Worm (Caenorhabditis elegans) whole organism, L4 larva: ENCODE data around the gene unc-2.
A peak's percentile ranks its signal among the peaks of the same experiment; 100 is the strongest.

Experiments used
- F26F4.8 ChIP-seq: fragments of 200-800 bp; sonication (Bioruptor generic); conservative IDR thresholded peaks from 2 replicates; pipeline ENCODE4 v1.3.6; 2022; ENCODE audit warnings: missing genetic modification characterization, missing compliant biosample characterization
- F37D6.2 ChIP-seq: sonication (generic microtip); optimal IDR thresholded peaks from 2 replicates; lab custom pipeline; 2016; ENCODE audit warnings: mild to moderate bottlenecking, missing genetic modification characterization, missing compliant biosample characterization
- F44E2.7 ChIP-seq: fragments of 200-800 bp; sonication (Bioruptor generic); IDR thresholded peaks from 2 replicates; pipeline ENCODE4 v2.1.2; 2022; ENCODE audit warnings: missing genetic modification characterization, missing compliant biosample characterization
- Y48G9A.11 ChIP-seq: fragments of 200-800 bp; sonication (Bioruptor generic); IDR thresholded peaks from 2 replicates; pipeline ENCODE4 v1.3.6; 2022; ENCODE audit warnings: missing genetic modification reagents, missing genetic modification characterization, missing compliant biosample characterization
- ZK337.2 ChIP-seq: fragments of 200-800 bp; sonication (Bioruptor generic); IDR thresholded peaks from 2 replicates; pipeline ENCODE4 v1.3.6; 2022; ENCODE audit warnings: missing genetic modification reagents, missing genetic modification characterization, missing compliant biosample characterization
- ZK546.5 ChIP-seq, 2 experiments: sonication (generic microtip); optimal IDR thresholded peaks; 2 replicates each; lab custom pipeline; 2017; ENCODE audit warnings: missing biosample characterization in 2 of 2, missing genetic modification characterization in 2 of 2
- arid-1 ChIP-seq: fragments of 200-800 bp; sonication (Bioruptor generic); conservative IDR thresholded peaks from 2 replicates; pipeline ENCODE4 v1.3.6; 2022; ENCODE audit warnings: missing genetic modification reagents, missing genetic modification characterization, missing compliant biosample characterization
- ceh-20 ChIP-seq: fragments of 200-800 bp; sonication (Bioruptor generic); IDR thresholded peaks from 2 replicates; pipeline ENCODE4 v1.3.6; 2022; ENCODE audit warnings: missing genetic modification reagents, missing genetic modification characterization, missing compliant biosample characterization
- ceh-44 ChIP-seq: fragments of 200-800 bp; sonication (Bioruptor generic); IDR thresholded peaks from 2 replicates; pipeline ENCODE4 v1.3.6; 2022; ENCODE audit warnings: missing genetic modification reagents, missing genetic modification characterization, missing compliant biosample characterization
- ceh-82 ChIP-seq: sonication (generic microtip); optimal IDR thresholded peaks from 2 replicates; lab custom pipeline; 2017; ENCODE audit warnings: missing biosample characterization, missing genetic modification characterization
- ces-1 ChIP-seq: fragments of 150-350 bp; sonication (generic microtip); optimal IDR thresholded peaks from 4 replicates; lab custom pipeline; 2014; ENCODE audit warnings: missing biosample characterization, missing genetic modification reagents, missing genetic modification characterization
- cey-2 ChIP-seq: sonication (generic microtip); optimal IDR thresholded peaks from 3 replicates; lab custom pipeline; 2017; ENCODE audit warnings: missing genetic modification characterization, mild to moderate bottlenecking, missing compliant biosample characterization, antibody characterized with exemption, borderline replicate concordance; ENCODE audit not compliant: insufficient read depth
- ctbp-1 ChIP-seq: fragments of 200-800 bp; sonication (Bioruptor generic); IDR thresholded peaks from 2 replicates; pipeline ENCODE4 v1.3.6; 2022; ENCODE audit warnings: missing genetic modification reagents, missing genetic modification characterization, missing compliant biosample characterization
- daf-12 ChIP-seq: fragments of 150-350 bp; optimal IDR thresholded peaks from 2 replicates; lab custom pipeline; 2014; ENCODE audit warnings: missing biosample characterization, missing genetic modification reagents, missing genetic modification characterization
- daf-19 ChIP-seq: fragments of 200-800 bp; sonication (Bioruptor generic); conservative IDR thresholded peaks from 2 replicates; pipeline ENCODE4 v1.3.6; 2022; ENCODE audit warnings: missing genetic modification characterization, missing compliant biosample characterization
- dmd-8 ChIP-seq: fragments of 200-800 bp; sonication (Bioruptor generic); IDR thresholded peaks from 2 replicates; pipeline ENCODE4 v1.3.6; 2022; ENCODE audit warnings: missing genetic modification characterization, missing compliant biosample characterization
- dpl-1 ChIP-seq: fragments of 150-350 bp; optimal IDR thresholded peaks from 2 replicates; lab custom pipeline; 2014; ENCODE audit warnings: missing biosample characterization, missing genetic modification reagents, missing genetic modification characterization
- fos-1 ChIP-seq: fragments of 150-350 bp; optimal IDR thresholded peaks from 2 replicates; lab custom pipeline; 2014; ENCODE audit warnings: missing biosample characterization, missing genetic modification characterization
- gei-8 ChIP-seq: fragments of 200-800 bp; sonication (Bioruptor generic); optimal IDR thresholded peaks from 2 replicates; lab custom pipeline; 2018; ENCODE audit warnings: mild to moderate bottlenecking, missing genetic modification characterization, missing compliant biosample characterization
- hif-1 ChIP-seq, 2 experiments: sonication (generic microtip); optimal IDR thresholded peaks; 2 replicates each; lab custom pipeline; 2016 to 2017; ENCODE audit warnings: missing compliant biosample characterization in 2 of 2, missing genetic modification characterization in 2 of 2, missing genetic modification reagents in 2 of 2, missing genotype in 2 of 2, mild to moderate bottlenecking in 1 of 2
- hlh-30 ChIP-seq: sonication (generic microtip); optimal IDR thresholded peaks from 2 replicates; lab custom pipeline; 2017; ENCODE audit warnings: antibody characterized with exemption, mild to moderate bottlenecking, missing genetic modification characterization, missing compliant biosample characterization; ENCODE audit not compliant: insufficient read depth
- hmg-1.1 ChIP-seq: fragments of 200-800 bp; sonication (Bioruptor generic); IDR thresholded peaks from 2 replicates; pipeline ENCODE4 v1.3.6; 2022; ENCODE audit warnings: missing genetic modification reagents, missing genetic modification characterization, missing compliant biosample characterization
- lin-1 ChIP-seq: fragments of 200-800 bp; sonication (Bioruptor generic); IDR thresholded peaks from 2 replicates; pipeline ENCODE4 v1.3.6; 2022; ENCODE audit warnings: missing genetic modification reagents, missing genetic modification characterization, missing compliant biosample characterization
- lin-15B ChIP-seq: fragments of 150-350 bp; sonication (generic microtip); optimal IDR thresholded peaks from 3 replicates; lab custom pipeline; 2014; ENCODE audit warnings: missing biosample characterization, missing genetic modification characterization
- lin-38 ChIP-seq: fragments of 200-800 bp; sonication (Bioruptor generic); IDR thresholded peaks from 2 replicates; pipeline ENCODE4 v1.3.6; 2022; ENCODE audit warnings: missing genetic modification reagents, missing genetic modification characterization, missing compliant biosample characterization
- lin-39 ChIP-seq: fragments of 150-350 bp; optimal IDR thresholded peaks from 2 replicates; lab custom pipeline; 2014; ENCODE audit warnings: missing biosample characterization, missing genetic modification reagents, missing genetic modification characterization
- lir-3 ChIP-seq: sonication (generic microtip); optimal IDR thresholded peaks from 2 replicates; lab custom pipeline; 2016; ENCODE audit warnings: mild to moderate bottlenecking, missing genetic modification characterization, missing compliant biosample characterization
- lsy-2 ChIP-seq, 2 experiments: fragments of 150-350 bp in 1 of 2; sonication (generic microtip) in 1 of 2; optimal IDR thresholded peaks; 2 replicates each; lab custom pipeline; 2014 to 2017; ENCODE audit warnings: missing biosample characterization in 2 of 2, missing genetic modification characterization in 2 of 2
- madf-5 ChIP-seq, 2 experiments: fragments of 200-800 bp; sonication (Bioruptor generic); IDR thresholded peaks; 2 replicates each; pipeline ENCODE4 v1.3.6; 2022; ENCODE audit warnings: missing compliant biosample characterization in 2 of 2, missing genetic modification characterization in 2 of 2
- madf-9 ChIP-seq: fragments of 200-800 bp; sonication (Bioruptor generic); conservative IDR thresholded peaks from 2 replicates; pipeline ENCODE4 v1.3.6; 2022; ENCODE audit warnings: missing genetic modification reagents, missing genetic modification characterization, missing compliant biosample characterization
- mdl-1 ChIP-seq, 2 experiments: fragments of 150-350 bp in 1 of 2; sonication (generic microtip) in 1 of 2; optimal IDR thresholded peaks; 2 replicates each; lab custom pipeline; 2014 to 2017; ENCODE audit warnings: missing biosample characterization in 2 of 2, missing genetic modification characterization in 2 of 2
- mep-1 ChIP-seq: fragments of 150-350 bp; sonication (generic microtip); optimal IDR thresholded peaks from 3 replicates; lab custom pipeline; 2014; ENCODE audit warnings: missing biosample characterization, missing genetic modification characterization
- mes-2 ChIP-seq: sonication (generic microtip); optimal IDR thresholded peaks from 2 replicates; lab custom pipeline; 2016; ENCODE audit warnings: missing genotype, mild to moderate bottlenecking, missing genetic modification characterization, missing compliant biosample characterization; ENCODE audit not compliant: poor library complexity, severe bottlenecking
- nhr-10 ChIP-seq: fragments of 150-350 bp; optimal IDR thresholded peaks from 2 replicates; lab custom pipeline; 2014; ENCODE audit warnings: missing biosample characterization, missing genetic modification characterization
- nhr-102 ChIP-seq: sonication (generic microtip); optimal IDR thresholded peaks from 2 replicates; lab custom pipeline; 2016; ENCODE audit warnings: mild to moderate bottlenecking, missing genetic modification characterization, moderate library complexity, missing compliant biosample characterization
- nhr-11 ChIP-seq: fragments of 150-350 bp; optimal IDR thresholded peaks from 2 replicates; lab custom pipeline; 2014; ENCODE audit warnings: missing biosample characterization, missing genetic modification characterization
- nhr-237 ChIP-seq: sonication (generic microtip); optimal IDR thresholded peaks from 2 replicates; lab custom pipeline; 2017; ENCODE audit warnings: missing biosample characterization, missing genetic modification characterization
- nhr-25 ChIP-seq: sonication (generic microtip); optimal IDR thresholded peaks from 2 replicates; lab custom pipeline; 2017; ENCODE audit warnings: missing genetic modification characterization, mild to moderate bottlenecking, missing compliant biosample characterization, antibody characterized with exemption, moderate library complexity, borderline replicate concordance; ENCODE audit not compliant: insufficient read depth
- nhr-41 ChIP-seq: fragments of 200-800 bp; sonication (Bioruptor generic); IDR thresholded peaks from 2 replicates; pipeline ENCODE4 v1.3.6; 2022; ENCODE audit warnings: missing genetic modification reagents, missing genetic modification characterization, missing compliant biosample characterization
- nhr-6 ChIP-seq: fragments of 150-350 bp; optimal IDR thresholded peaks from 2 replicates; lab custom pipeline; 2014; ENCODE audit warnings: missing biosample characterization, missing genetic modification characterization
- pha-4 ChIP-seq, 2 experiments: fragments of 150-350 bp in 1 of 2; fragments of 200-800 bp in 1 of 2; sonication (Bioruptor generic) in 1 of 2; IDR thresholded peaks in 1 of 2; optimal IDR thresholded peaks in 1 of 2; 2 replicates each; pipeline versions ENCODE4 v1.3.6 to Lab custom; 2014 to 2022; ENCODE audit warnings: missing genetic modification characterization in 2 of 2, missing genetic modification reagents in 2 of 2, missing biosample characterization in 1 of 2, missing compliant biosample characterization in 1 of 2
- rbr-2 ChIP-seq: sonication (generic microtip); optimal IDR thresholded peaks from 2 replicates; lab custom pipeline; 2016; ENCODE audit warnings: missing genotype, missing genetic modification characterization, missing compliant biosample characterization
- skn-1 ChIP-seq: fragments of 150-350 bp; optimal IDR thresholded peaks from 2 replicates; lab custom pipeline; 2014; ENCODE audit warnings: missing biosample characterization, missing genetic modification characterization
- snpc-1.2 ChIP-seq: fragments of 200-800 bp; sonication (Bioruptor generic); IDR thresholded peaks from 2 replicates; pipeline ENCODE4 v1.3.6; 2022; ENCODE audit warnings: missing genetic modification reagents, missing genetic modification characterization, missing compliant biosample characterization
- snpc-4 ChIP-seq: fragments of 150-350 bp; optimal IDR thresholded peaks from 2 replicates; lab custom pipeline; 2014; ENCODE audit warnings: missing biosample characterization, missing genetic modification characterization
- spr-1 ChIP-seq: sonication (generic microtip); optimal IDR thresholded peaks from 2 replicates; lab custom pipeline; 2016; ENCODE audit warnings: mild to moderate bottlenecking, missing genetic modification characterization, missing compliant biosample characterization
- tag-97 ChIP-seq: fragments of 200-800 bp; sonication (Bioruptor generic); IDR thresholded peaks from 2 replicates; pipeline ENCODE4 v1.3.6; 2022; ENCODE audit warnings: missing genetic modification characterization, missing compliant biosample characterization
- unc-130 ChIP-seq: sonication (generic microtip); optimal IDR thresholded peaks from 2 replicates; lab custom pipeline; 2016; ENCODE audit warnings: missing genetic modification reagents, missing genetic modification characterization, missing compliant biosample characterization
- zag-1 ChIP-seq: fragments of 150-350 bp; optimal IDR thresholded peaks from 2 replicates; lab custom pipeline; 2014; ENCODE audit warnings: missing biosample characterization, missing genetic modification characterization
- zfp-2 ChIP-seq: sonication (generic microtip); optimal IDR thresholded peaks from 2 replicates; lab custom pipeline; 2016; ENCODE audit warnings: mild to moderate bottlenecking, missing genetic modification characterization, missing compliant biosample characterization
- zfp-3 ChIP-seq: fragments of 200-800 bp; sonication (Bioruptor generic); conservative IDR thresholded peaks from 2 replicates; pipeline ENCODE4 v1.3.6; 2022; ENCODE audit warnings: missing genetic modification reagents, missing genetic modification characterization, missing compliant biosample characterization

The unc-2 gene

DNA sequence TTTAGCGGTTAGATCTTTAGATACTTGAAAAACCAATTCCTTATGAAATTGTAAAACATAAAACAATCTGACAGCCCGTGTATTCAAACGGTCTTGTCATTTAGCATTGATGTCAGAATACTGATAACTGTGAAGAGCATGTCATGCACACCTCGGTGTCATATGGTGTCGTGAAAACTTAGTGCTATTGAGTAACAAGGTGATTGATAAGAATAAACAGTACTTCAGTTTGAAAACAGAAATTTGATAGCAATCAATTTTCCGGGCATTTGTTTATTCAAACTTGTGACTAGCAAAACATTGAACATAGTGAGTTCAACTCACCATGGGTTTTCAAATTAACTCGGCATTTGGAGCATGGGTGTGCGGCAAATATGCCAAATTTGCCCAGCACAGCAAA, 68.0 kb downstream of the unc-2 start:
- TF ChIP-seq nhr-10 (tag; lab: Kevin White, UChicago) (no peak), nhr-25 (tag; lab: Kevin White, UChicago) (no peak), lin-39 (tag; lab: Kevin White, UChicago) (no peak), nhr-237 (tag; lab: Kevin White, UChicago) (no peak), Y48G9A.11 (GFP tag; lab: Robert Waterston, UW) (no peak), hlh-30 (tag; lab: Kevin White, UChicago) (peak; percentile 68), nhr-11 (tag; lab: Kevin White, UChicago) (no peak), mes-2 (peak; percentile 6), unc-130 (GFP tag; lab: Kevin White, UChicago) (no peak), mdl-1 (tag; optimal IDR thresholded peaks at IDR 0.05; lab: Kevin White, UChicago) (no peak), zfp-3 (GFP tag; lab: Robert Waterston, UW) (no peak), ZK337.2 (GFP tag; lab: Robert Waterston, UW) (no peak), ceh-82 (tag; lab: Kevin White, UChicago) (no peak), F44E2.7 (GFP tag; lab: Robert Waterston, UW) (no peak), lsy-2 (tag; optimal IDR thresholded peaks at IDR 0.05; lab: Kevin White, UChicago) (peak in 1 of 2 experiments; percentile 23), F26F4.8 (no peak), lir-3 (tag; lab: Kevin White, UChicago) (no peak), zag-1 (tag; lab: Kevin White, UChicago) (no peak), ctbp-1 (GFP tag; lab: Robert Waterston, UW) (no peak), lin-38 (no peak), nhr-41 (GFP tag; lab: Robert Waterston, UW) (peak; percentile 25; the same call in 1 of the 2 replicates), cey-2 (tag; lab: Kevin White, UChicago) (no peak), lin-1 (GFP tag; lab: Robert Waterston, UW) (peak; percentile 19; the same call in 1 of the 2 replicates), nhr-102 (no peak), daf-19 (GFP tag; lab: Robert Waterston, UW) (no peak), daf-12 (no peak), spr-1 (tag; lab: Kevin White, UChicago) (no peak), skn-1 (tag; lab: Kevin White, UChicago) (no peak), madf-5 (GFP tag; IDR thresholded peaks at IDR 0.05; lab: Robert Waterston, UW) (no peak), arid-1 (GFP tag; lab: Robert Waterston, UW) (no peak), ZK546.5 (tag; optimal IDR thresholded peaks at IDR 0.05; lab: Kevin White, UChicago) (no peak), F37D6.2 (tag; lab: Kevin White, UChicago) (no peak), mep-1 (tag; lab: Kevin White, UChicago) (peak; percentile 1), rbr-2 (tag; lab: Kevin White, UChicago) (no peak), ceh-20 (GFP tag; lab: Robert Waterston, UW) (no peak), gei-8 (GFP tag; lab: Kevin White, UChicago) (no peak), lin-15B (tag; lab: Kevin White, UChicago) (no peak), snpc-1.2 (GFP tag; lab: Robert Waterston, UW) (0 out of 2 replicates have a peak, but pooled peaks have one; percentile 19), ceh-44 (GFP tag; lab: Robert Waterston, UW) (no peak), hmg-1.1 (no peak), zfp-2 (tag; lab: Kevin White, UChicago) (no peak), ces-1 (GFP tag; lab: Kevin White, UChicago) (no peak), dpl-1 (GFP tag; lab: Kevin White, UChicago) (no peak), pha-4 (GFP tag; IDR thresholded peaks at IDR 0.05; lab: Robert Waterston, UW) (no peak), pha-4 (tag; optimal IDR thresholded peaks at IDR 0.05; lab: Kevin White, UChicago) (no peak), hif-1 (tag; optimal IDR thresholded peaks at IDR 0.05; lab: Kevin White, UChicago) (no peak), tag-97 (GFP tag; lab: Robert Waterston, UW) (no peak), madf-9 (no peak), dmd-8 (GFP tag; lab: Robert Waterston, UW) (no peak), fos-1 (tag; lab: Kevin White, UChicago) (no peak), nhr-6 (no peak), snpc-4 (tag; lab: Kevin White, UChicago) (no peak)
